Fruit fly (Drosophila melanogaster) whole organism, wandering third instar larva: ENCODE data around the gene CG13369.

Experiments used
- Abd-B ChIP-seq: fragments of >200 bp; optimal IDR thresholded peaks from 2 replicates; lab custom pipeline; 2017; ENCODE audit warnings: missing biosample characterization, missing genetic modification characterization
- CG9705 ChIP-seq: fragments of 200-800 bp; sonication (Bioruptor generic); optimal IDR thresholded peaks from 2 replicates; lab custom pipeline; 2018; ENCODE audit warnings: missing biosample characterization, mild to moderate bottlenecking, missing genetic modification characterization
- CrebA ChIP-seq: fragments of 200-800 bp; sonication (Bioruptor generic); optimal IDR thresholded peaks from 2 replicates; lab custom pipeline; 2016; ENCODE audit warnings: missing biosample characterization, mild to moderate bottlenecking, missing genetic modification characterization, borderline replicate concordance
- Dfd ChIP-seq: fragments of >200 bp; optimal IDR thresholded peaks from 2 replicates; lab custom pipeline; 2017; ENCODE audit warnings: missing biosample characterization, missing genetic modification characterization
- GATAd ChIP-seq: sonication (Bioruptor generic); optimal IDR thresholded peaks from 2 replicates; lab custom pipeline; 2016; ENCODE audit warnings: missing biosample characterization, missing genetic modification characterization
- HLH106 ChIP-seq: fragments of 200-800 bp; optimal IDR thresholded peaks from 3 replicates; lab custom pipeline; 2019; ENCODE audit warnings: missing biosample characterization, mild to moderate bottlenecking, missing genetic modification characterization, moderate library complexity
- Hnf4 ChIP-seq: fragments of 200-800 bp; sonication (Bioruptor generic); optimal IDR thresholded peaks from 2 replicates; lab custom pipeline; 2016; ENCODE audit warnings: missing biosample characterization, mild to moderate bottlenecking, missing genetic modification characterization
- Hr78 ChIP-seq: fragments of >200 bp; optimal IDR thresholded peaks from 2 replicates; lab custom pipeline; 2017; ENCODE audit warnings: missing biosample characterization, missing genetic modification characterization
- Hr83 ChIP-seq: fragments of 200-300 bp; sonication (Bioruptor generic); optimal IDR thresholded peaks from 2 replicates; lab custom pipeline; 2016; ENCODE audit warnings: missing biosample characterization, mild to moderate bottlenecking, missing genetic modification characterization, moderate library complexity; ENCODE audit not compliant: poor library complexity, severe bottlenecking
- Jra ChIP-seq: sonication (Bioruptor generic); optimal IDR thresholded peaks from 2 replicates; lab custom pipeline; 2016; ENCODE audit warnings: missing biosample characterization, missing genetic modification characterization
- Mio ChIP-seq: sonication (Bioruptor generic); optimal IDR thresholded peaks from 2 replicates; lab custom pipeline; 2016; ENCODE audit warnings: missing biosample characterization, missing genetic modification characterization
- Myc ChIP-seq: fragments of >200 bp; optimal IDR thresholded peaks from 2 replicates; lab custom pipeline; 2017
- N ChIP-seq: fragments of >200 bp; optimal IDR thresholded peaks from 2 replicates; lab custom pipeline; 2018; ENCODE audit warnings: missing biosample characterization, missing external identifiers, missing genetic modification characterization
- OdsH ChIP-seq: fragments of 200-800 bp; sonication (Bioruptor generic); optimal IDR thresholded peaks from 2 replicates; lab custom pipeline; 2016; ENCODE audit warnings: missing biosample characterization, mild to moderate bottlenecking, missing genetic modification characterization
- Rel ChIP-seq, 2 experiments: fragments of 200-800 bp; sonication (Bioruptor generic) in 1 of 2; optimal IDR thresholded peaks; 2 replicates in 1 of 2; 3 replicates in 1 of 2; lab custom pipeline; 2016 to 2019; ENCODE audit warnings: mild to moderate bottlenecking in 2 of 2, missing biosample characterization in 2 of 2, missing genetic modification characterization in 2 of 2, moderate library complexity in 1 of 2
- Sp1 ChIP-seq: fragments of 200-800 bp; sonication (Bioruptor generic); optimal IDR thresholded peaks from 3 replicates; lab custom pipeline; 2019; ENCODE audit warnings: missing biosample characterization, mild to moderate bottlenecking, missing genetic modification characterization, moderate library complexity
- Vsx2 ChIP-seq: fragments of 200-300, 225-300 bp; sonication (Bioruptor generic); optimal IDR thresholded peaks from 2 replicates; lab custom pipeline; 2018; ENCODE audit warnings: missing biosample characterization, missing genetic modification characterization; ENCODE audit not compliant: partially characterized antibody
- br ChIP-seq: fragments of 200-800 bp; sonication (Bioruptor generic); optimal IDR thresholded peaks from 2 replicates; lab custom pipeline; 2016; ENCODE audit warnings: missing biosample characterization, missing genetic modification characterization
- brk ChIP-seq: fragments of 200-800 bp; sonication (Bioruptor generic); optimal IDR thresholded peaks from 2 replicates; lab custom pipeline; 2016; ENCODE audit warnings: missing biosample characterization, mild to moderate bottlenecking, missing genetic modification characterization
- dl ChIP-seq, 2 experiments: fragments of 175-275, 200-275 bp in 1 of 2; fragments of 200-275 bp in 1 of 2; sonication (Bioruptor generic); optimal IDR thresholded peaks; lab custom pipeline; 2018; ENCODE audit warnings: mild to moderate bottlenecking in 2 of 2, missing biosample characterization in 2 of 2, missing genetic modification characterization in 2 of 2, moderate library complexity in 2 of 2; ENCODE audit not compliant: partially characterized antibody in 2 of 2, insufficient read depth in 1 of 2
- dmrt93B ChIP-seq: fragments of 200-800 bp; sonication (Bioruptor generic); optimal IDR thresholded peaks from 2 replicates; lab custom pipeline; 2018; ENCODE audit warnings: missing biosample characterization, mild to moderate bottlenecking, missing genetic modification characterization
- dsf ChIP-seq: sonication (Bioruptor generic); optimal IDR thresholded peaks from 2 replicates; lab custom pipeline; 2016; ENCODE audit warnings: missing biosample characterization, missing genetic modification characterization, borderline replicate concordance
- ey ChIP-seq: fragments of 200-800 bp; sonication (Bioruptor generic); optimal IDR thresholded peaks from 2 replicates; lab custom pipeline; 2016; ENCODE audit warnings: missing biosample characterization, missing genetic modification characterization
- foxo ChIP-seq, 2 experiments: fragments of 200-800 bp; sonication (Bioruptor generic); optimal IDR thresholded peaks; 2 replicates in 1 of 2; 3 replicates in 1 of 2; lab custom pipeline; 2016 to 2017; ENCODE audit warnings: missing biosample characterization in 2 of 2, missing genetic modification characterization in 2 of 2
- fru ChIP-seq: fragments of 200-800 bp; sonication (Bioruptor generic); optimal IDR thresholded peaks from 3 replicates; lab custom pipeline; 2016; ENCODE audit warnings: missing biosample characterization, mild to moderate bottlenecking, missing genetic modification characterization
- h ChIP-seq: fragments of 200-800 bp; sonication (Bioruptor generic); optimal IDR thresholded peaks from 3 replicates; lab custom pipeline; 2016; ENCODE audit warnings: missing biosample characterization, mild to moderate bottlenecking, missing genetic modification characterization
- jim ChIP-seq: fragments of 175-275, 200-325 bp; sonication (Bioruptor generic); optimal IDR thresholded peaks from 2 replicates; lab custom pipeline; 2016; ENCODE audit warnings: missing biosample characterization, mild to moderate bottlenecking, missing genetic modification characterization
- lola ChIP-seq: fragments of >200 bp; optimal IDR thresholded peaks from 2 replicates; lab custom pipeline; 2017; ENCODE audit warnings: missing biosample characterization, missing genetic modification characterization
- pan ChIP-seq: fragments of >200 bp; optimal IDR thresholded peaks from 2 replicates; lab custom pipeline; 2017
- psq ChIP-seq: fragments of 200-800 bp; sonication (Bioruptor generic); optimal IDR thresholded peaks from 3 replicates; lab custom pipeline; 2017; ENCODE audit warnings: missing biosample characterization, mild to moderate bottlenecking, missing genetic modification characterization, moderate library complexity
- rgr ChIP-seq: fragments of 200-800 bp; sonication (Bioruptor generic); optimal IDR thresholded peaks from 3 replicates; lab custom pipeline; 2016; ENCODE audit warnings: missing biosample characterization, mild to moderate bottlenecking, missing genetic modification characterization
- sage ChIP-seq: fragments of 200-800 bp; sonication (Bioruptor generic); optimal IDR thresholded peaks from 2 replicates; lab custom pipeline; 2016; ENCODE audit warnings: missing biosample characterization, mild to moderate bottlenecking, missing genetic modification characterization
- sv ChIP-seq: fragments of 200-800 bp; sonication (Bioruptor generic); optimal IDR thresholded peaks from 3 replicates; lab custom pipeline; 2016; ENCODE audit warnings: missing biosample characterization, missing genetic modification characterization
- tai ChIP-seq: sonication (Bioruptor generic); optimal IDR thresholded peaks from 2 replicates; lab custom pipeline; 2016; ENCODE audit warnings: missing biosample characterization, missing genetic modification characterization
- usp ChIP-seq: fragments of >200 bp; optimal IDR thresholded peaks from 2 replicates; lab custom pipeline; 2017; ENCODE audit warnings: missing biosample characterization, missing genetic modification characterization
- woc ChIP-seq: sonication (Bioruptor generic); optimal IDR thresholded peaks from 2 replicates; lab custom pipeline; 2016; ENCODE audit warnings: missing biosample characterization, mild to moderate bottlenecking, missing genetic modification characterization

CG13369 gene

dm6 chrX:617477-617795 is 5.8 kb upstream of the CG13369 start:
- TF ChIP-seq h (GFP tag; lab: Kevin White, UChicago) (peak; percentile 29), fru (GFP tag; lab: Kevin White, UChicago) (no peak), foxo (GFP tag; optimal IDR thresholded peaks at IDR 0.05; lab: Kevin White, UChicago) (peak in 1 of 2 experiments; percentile 30), sv (GFP tag; lab: Kevin White, UChicago) (peak; percentile 18), usp (no peak), dl (GFP tag; optimal IDR thresholded peaks at IDR 0.05; lab: Kevin White, UChicago; ENCODE audit: insufficient read depth in 1 of 2, partially characterized antibody in 2 of 2) (no peak), dmrt93B (GFP tag; lab: Kevin White, UChicago) (no peak), brk (GFP tag; lab: Kevin White, UChicago) (no peak), rgr (no peak), Hr83 (peak; percentile 40), pan (lab: Kevin White, UChicago) (no peak), Hr78 (GFP tag; lab: Kevin White, UChicago) (no peak), N (GFP tag; lab: Kevin White, UChicago) (no peak), lola (GFP tag; lab: Kevin White, UChicago) (no peak), Dfd (no peak), Myc (lab: Kevin White, UChicago) (no peak), sage (GFP tag; lab: Kevin White, UChicago) (no peak), psq (GFP tag; lab: Kevin White, UChicago) (no peak), Hnf4 (peak; percentile 62), GATAd (GFP tag; lab: Kevin White, UChicago) (no peak)

DNA sequence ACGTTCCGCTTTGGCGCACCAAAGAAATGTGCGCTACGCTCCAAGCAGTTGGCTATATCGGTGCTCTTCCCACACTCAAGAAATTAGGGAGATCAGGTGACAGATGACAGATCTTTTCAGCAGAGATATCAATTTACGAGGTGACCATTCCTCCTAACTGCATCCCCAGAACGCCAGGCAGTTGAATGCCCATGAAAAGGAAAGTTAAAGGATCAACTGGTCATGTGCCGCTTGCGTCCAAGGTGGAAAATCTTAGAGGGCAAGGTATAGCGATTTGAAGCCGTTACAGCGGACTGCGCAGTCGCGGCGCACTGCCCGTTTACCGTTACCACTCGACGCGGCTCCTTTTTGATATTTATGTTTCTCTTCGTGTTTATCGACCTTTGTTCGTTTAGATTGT is 4.7 kb upstream of the CG13369 start:
- TF ChIP-seq sv (GFP tag; lab: Kevin White, UChicago) (peak; percentile 38), foxo (GFP tag; optimal IDR thresholded peaks at IDR 0.05; lab: Kevin White, UChicago) (peak in 1 of 2 experiments; percentile 1), br (GFP tag; lab: Kevin White, UChicago) (no peak)

dm6 chrX:619220-620101 is 3.8 kb upstream of the CG13369 start:
- TF ChIP-seq N (GFP tag; lab: Kevin White, UChicago) (peak; percentile 11), Myc (lab: Kevin White, UChicago) (no peak)
- TF ChIP-seq, all 38 proteins: peak for 1

DNA sequence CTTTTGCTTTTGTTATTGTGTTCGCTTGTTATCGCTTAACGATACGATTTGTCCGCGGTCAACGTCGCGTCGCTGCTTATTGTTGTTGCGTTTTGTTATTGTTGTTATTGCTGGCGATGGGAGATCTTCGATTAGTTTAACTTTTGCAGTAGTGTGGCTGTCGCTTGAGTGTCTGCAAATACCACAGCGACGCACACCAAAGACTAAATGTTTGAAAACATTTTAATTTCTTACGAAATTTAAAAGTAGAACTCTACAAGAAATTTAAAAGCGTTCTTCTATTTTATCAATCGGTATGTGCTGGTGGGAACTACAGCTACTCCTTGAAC is 3.2 kb upstream of the CG13369 start, which contains the start of gene spdi:
TSS of gene spdi (minus strand) at position 94 of the 329 bp plus-strand sequence.
- TF ChIP-seq Myc (lab: Kevin White, UChicago), result peak; percentile 7
- no peak for TF ChIP-seq foxo (GFP tag; optimal IDR thresholded peaks at IDR 0.05; lab: Kevin White, UChicago)
- TF ChIP-seq Rel (GFP tag; optimal IDR thresholded peaks at IDR 0.05; lab: Kevin White, UChicago), result no peak
- peak; percentile 23 for TF ChIP-seq Rel (tag; optimal IDR thresholded peaks at IDR 0.05; lab: Kevin White, UChicago)

DNA sequence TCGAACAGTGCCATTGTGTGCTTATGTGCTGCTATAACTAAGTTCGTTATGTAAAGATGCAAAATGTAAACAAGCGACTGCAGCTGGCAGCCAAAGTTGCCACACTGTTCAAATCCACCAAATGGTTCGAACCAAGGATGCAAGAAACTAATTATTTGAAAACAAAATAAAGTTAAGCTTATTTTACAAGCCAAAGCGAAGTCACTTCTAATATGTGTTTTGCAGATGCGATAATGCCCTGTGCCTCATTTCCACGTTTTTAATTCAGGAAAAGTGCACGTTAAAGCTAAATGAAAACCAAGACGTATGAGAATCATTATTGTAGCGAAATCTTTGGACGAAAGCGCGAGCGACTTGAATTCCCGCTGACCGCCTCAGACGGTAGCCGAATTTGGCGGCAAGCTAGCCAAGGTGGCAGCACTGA is 2.1 kb upstream of the CG13369 start, which contains the start of the genes CG13365 and Vsp37A:
TSS of gene CG13365 (minus strand) at position 84 of the 424 bp plus-strand sequence.
TSS of gene Vsp37A (plus strand) at position 399 of the 424 bp plus-strand sequence.
- peak; percentile 51 for TF ChIP-seq h (GFP tag; lab: Kevin White, UChicago)
- peak; percentile 3 for TF ChIP-seq dsf (GFP tag; lab: Kevin White, UChicago)
- TF ChIP-seq Jra, result peak; percentile 62
- no peak for TF ChIP-seq Hr78 (GFP tag; lab: Kevin White, UChicago)
- no peak for TF ChIP-seq pan (lab: Kevin White, UChicago)
- TF ChIP-seq jim, result no peak
- peak; percentile 15 for TF ChIP-seq psq (GFP tag; lab: Kevin White, UChicago)
- no peak for TF ChIP-seq dl (GFP tag; optimal IDR thresholded peaks at IDR 0.05; lab: Kevin White, UChicago; ENCODE audit: insufficient read depth in 1 of 2, partially characterized antibody in 2 of 2)
- TF ChIP-seq Hnf4, result no peak
- no peak for TF ChIP-seq usp
- TF ChIP-seq GATAd (GFP tag; lab: Kevin White, UChicago), result peak; percentile 68
- no peak for TF ChIP-seq tai (GFP tag; lab: Kevin White, UChicago)
- peak in 1 of 2 experiments; percentile 42 for TF ChIP-seq foxo (GFP tag; optimal IDR thresholded peaks at IDR 0.05; lab: Kevin White, UChicago)
- TF ChIP-seq Abd-B (GFP tag; lab: Kevin White, UChicago), result no peak
- TF ChIP-seq CrebA (GFP tag; lab: Kevin White, UChicago), result no peak
- TF ChIP-seq Myc (lab: Kevin White, UChicago), result peak; percentile 98
- no peak for TF ChIP-seq Vsx2 (GFP tag; lab: Kevin White, UChicago)
- TF ChIP-seq OdsH (GFP tag; lab: Kevin White, UChicago), result no peak
- no peak for TF ChIP-seq lola (GFP tag; lab: Kevin White, UChicago)
- TF ChIP-seq sage (GFP tag; lab: Kevin White, UChicago), result no peak
- TF ChIP-seq Dfd, result no peak
- TF ChIP-seq HLH106, result peak; percentile 60
- no peak for TF ChIP-seq N (GFP tag; lab: Kevin White, UChicago)
- TF ChIP-seq Sp1 (GFP tag; lab: Kevin White, UChicago), result peak; percentile 58
- TF ChIP-seq Mio, result no peak
- TF ChIP-seq Rel (GFP tag; optimal IDR thresholded peaks at IDR 0.05; lab: Kevin White, UChicago), result no peak
- TF ChIP-seq Rel (tag; optimal IDR thresholded peaks at IDR 0.05; lab: Kevin White, UChicago), result peak; percentile 5
- TF ChIP-seq ey (GFP tag; lab: Kevin White, UChicago), result peak; percentile 41
- TF ChIP-seq dmrt93B (GFP tag; lab: Kevin White, UChicago), result no peak
- no peak for TF ChIP-seq rgr
- no peak for TF ChIP-seq brk (GFP tag; lab: Kevin White, UChicago)
- TF ChIP-seq br (GFP tag; lab: Kevin White, UChicago), result peak; percentile 42
- peak; percentile 84 for TF ChIP-seq woc (GFP tag; lab: Kevin White, UChicago)
- TF ChIP-seq CG9705 (GFP tag; lab: Kevin White, UChicago), result peak; percentile 46
- peak; percentile 43 for TF ChIP-seq fru (GFP tag; lab: Kevin White, UChicago)
